Worm (Caenorhabditis elegans) whole organism, young adult: Measurements from ENCODE around the gene F20D6.2.
"Not testable (repeated sequence)": the region's sequence is repeated elsewhere in the genome, so short reads cannot be mapped to it uniquely, and the experiment has no call there.

Experiments
- D2030.7 ChIP-seq: fragments of 200-800 bp; sonication (Bioruptor generic); IDR thresholded peaks from 2 replicates; pipeline ENCODE4 v1.3.6; 2022; ENCODE audit warnings: missing genetic modification reagents, missing genetic modification characterization, missing compliant biosample characterization
- F10E7.11 ChIP-seq: sonication (generic microtip); optimal IDR thresholded peaks from 2 replicates; lab custom pipeline; 2017; ENCODE audit warnings: mild to moderate bottlenecking, missing genetic modification characterization, moderate library complexity, missing compliant biosample characterization
- F22D6.2 ChIP-seq: sonication (generic microtip); optimal IDR thresholded peaks from 2 replicates; lab custom pipeline; 2016; ENCODE audit warnings: mild to moderate bottlenecking, missing genetic modification characterization, missing compliant biosample characterization
- F37B4.10 ChIP-seq: fragments of 200-800 bp; sonication (Bioruptor generic); IDR thresholded peaks from 2 replicates; pipeline ENCODE4 v1.3.6; 2022; ENCODE audit warnings: missing genetic modification characterization, missing compliant biosample characterization
- Y56A3A.18 ChIP-seq: fragments of 200-800 bp; sonication (Bioruptor generic); IDR thresholded peaks from 2 replicates; pipeline ENCODE4 v1.3.6; 2022; ENCODE audit warnings: missing genetic modification reagents, missing genetic modification characterization, missing compliant biosample characterization
- ama-1 ChIP-seq, 3 experiments: fragments of 150-350 bp in 1 of 3; sonication (generic microtip) in 2 of 3; optimal IDR thresholded peaks; 2 replicates each; lab custom pipeline; 2014 to 2018; ENCODE audit warnings: missing biosample characterization in 2 of 3, missing genetic modification characterization in 2 of 3, missing genetic modification reagents in 2 of 3
- ets-4 ChIP-seq: fragments of 200-800 bp; sonication (Bioruptor generic); optimal IDR thresholded peaks from 2 replicates; lab custom pipeline; 2018; ENCODE audit warnings: mild to moderate bottlenecking, missing genetic modification characterization, missing compliant biosample characterization
- mcd-1 ChIP-seq: fragments of 200-800 bp; sonication (Bioruptor generic); IDR thresholded peaks from 2 replicates; pipeline ENCODE4 v1.3.6; 2022; ENCODE audit warnings: missing genetic modification reagents, missing genetic modification characterization, missing compliant biosample characterization
- repo-1 ChIP-seq: sonication (generic microtip); optimal IDR thresholded peaks from 2 replicates; lab custom pipeline; 2017; ENCODE audit warnings: mild to moderate bottlenecking, missing genetic modification characterization, missing compliant biosample characterization
- snpc-4 ChIP-seq, 5 experiments: fragments of 150-350 bp in 1 of 5; sonication (generic microtip) in 4 of 5; optimal IDR thresholded peaks; 2 replicates each; lab custom pipeline; 2014 to 2018; ENCODE audit warnings: missing genetic modification characterization in 5 of 5, missing biosample characterization in 3 of 5, antibody characterized with exemption in 2 of 5, mild to moderate bottlenecking in 2 of 5, missing compliant biosample characterization in 2 of 5, missing genotype in 2 of 5, moderate library complexity in 2 of 5, missing genetic modification reagents in 1 of 5

- not testable (repeated sequence) for TF ChIP-seq snpc-4 (GFP tag; optimal IDR thresholded peaks at IDR 0.05; lab: Kevin White, UChicago); snpc-4 (tag; optimal IDR thresholded peaks at IDR 0.05; lab: Kevin White, UChicago); ama-1 (optimal IDR thresholded peaks at IDR 0.05; lab: Kevin White, UChicago); ama-1 (GFP tag; optimal IDR thresholded peaks at IDR 0.05; lab: Kevin White, UChicago); F37B4.10 (GFP tag; lab: Robert Waterston, UW); ets-4 (GFP tag; lab: Kevin White, UChicago); D2030.7; F22D6.2 (tag; lab: Kevin White, UChicago); Y56A3A.18; repo-1 (tag; lab: Kevin White, UChicago); F10E7.11 (tag; lab: Kevin White, UChicago)
- TF ChIP-seq mcd-1 (GFP tag; lab: Robert Waterston, UW), result peak; percentile 64; the same call in 1 of the 2 replicates
Measured at ce11 chrV:8180745-8181144, 5.1 kb upstream of the F20D6.2 start.
